Worm (Caenorhabditis elegans) whole organism, late embryonic: Measurements from ENCODE around the gene R148.5.

Experiments used
- C08G9.2 ChIP-seq: sonication (generic microtip); optimal IDR thresholded peaks from 2 replicates; lab custom pipeline; 2016; ENCODE audit warnings: mild to moderate bottlenecking, missing genetic modification characterization, moderate library complexity, missing compliant biosample characterization
- ahr-1 ChIP-seq: sonication (generic microtip); optimal IDR thresholded peaks from 2 replicates; lab custom pipeline; 2016; ENCODE audit warnings: missing genetic modification characterization, missing compliant biosample characterization
- ama-1 ChIP-seq: fragments of 150-350 bp; optimal IDR thresholded peaks from 2 replicates; lab custom pipeline; 2014
- ceh-22 ChIP-seq: sonication (generic microtip); optimal IDR thresholded peaks from 2 replicates; lab custom pipeline; 2017; ENCODE audit warnings: missing biosample characterization, missing genetic modification characterization
- ceh-31 ChIP-seq: sonication (generic microtip); optimal IDR thresholded peaks from 2 replicates; lab custom pipeline; 2016; ENCODE audit warnings: missing genetic modification characterization, missing compliant biosample characterization
- ceh-34 ChIP-seq: sonication (generic microtip); optimal IDR thresholded peaks from 2 replicates; lab custom pipeline; 2016; ENCODE audit warnings: mild to moderate bottlenecking, missing genetic modification characterization, missing compliant biosample characterization
- ceh-48 ChIP-seq: sonication (generic microtip); optimal IDR thresholded peaks from 2 replicates; lab custom pipeline; 2016; ENCODE audit warnings: missing genetic modification characterization, inconsistent platforms, missing compliant biosample characterization
- ceh-6 ChIP-seq: fragments of 200-800 bp; sonication (Bioruptor generic); optimal IDR thresholded peaks from 2 replicates; lab custom pipeline; 2018; ENCODE audit warnings: mild to moderate bottlenecking, missing genetic modification characterization, missing compliant biosample characterization
- dmd-4 ChIP-seq: sonication (generic microtip); optimal IDR thresholded peaks from 2 replicates; lab custom pipeline; 2016; ENCODE audit warnings: borderline replicate concordance, missing genetic modification characterization, missing compliant biosample characterization
- elt-4 ChIP-seq: sonication (generic microtip); optimal IDR thresholded peaks from 2 replicates; lab custom pipeline; 2016; ENCODE audit warnings: missing genetic modification characterization, missing compliant biosample characterization
- eyg-1 ChIP-seq: sonication (generic microtip); optimal IDR thresholded peaks from 2 replicates; lab custom pipeline; 2016; ENCODE audit warnings: missing genotype, missing genetic modification characterization, missing compliant biosample characterization
- fkh-10 ChIP-seq: fragments of 150-350 bp; optimal IDR thresholded peaks from 2 replicates; lab custom pipeline; 2014; ENCODE audit warnings: missing biosample characterization, missing genetic modification reagents, missing genetic modification characterization
- gmeb-2 ChIP-seq: sonication (generic microtip); optimal IDR thresholded peaks from 2 replicates; lab custom pipeline; 2016; ENCODE audit warnings: missing genetic modification characterization, inconsistent platforms, missing compliant biosample characterization
- hlh-15 ChIP-seq: sonication (generic microtip); optimal IDR thresholded peaks from 2 replicates; lab custom pipeline; 2016; ENCODE audit warnings: missing genetic modification characterization, missing compliant biosample characterization
- hlh-30 ChIP-seq: sonication (generic microtip); optimal IDR thresholded peaks from 2 replicates; lab custom pipeline; 2017; ENCODE audit warnings: antibody characterized with exemption, missing genetic modification characterization, missing compliant biosample characterization; ENCODE audit not compliant: insufficient read depth
- lin-11 ChIP-seq: fragments of 200-800 bp; sonication (Bioruptor generic); optimal IDR thresholded peaks from 2 replicates; lab custom pipeline; 2018; ENCODE audit warnings: mild to moderate bottlenecking, missing genetic modification characterization, missing compliant biosample characterization
- nfya-1 ChIP-seq: sonication (generic microtip); optimal IDR thresholded peaks from 2 replicates; lab custom pipeline; 2017; ENCODE audit warnings: missing genetic modification characterization, mild to moderate bottlenecking, missing compliant biosample characterization, antibody characterized with exemption, moderate library complexity
- nhr-232 ChIP-seq: sonication (generic microtip); optimal IDR thresholded peaks from 2 replicates; lab custom pipeline; 2016; ENCODE audit warnings: missing genetic modification characterization, missing compliant biosample characterization
- pag-3 ChIP-seq: sonication (generic microtip); optimal IDR thresholded peaks from 2 replicates; lab custom pipeline; 2016; ENCODE audit warnings: missing compliant biosample characterization, missing genetic modification characterization, borderline replicate concordance
- pat-9 ChIP-seq: fragments of 200-800 bp; sonication (Bioruptor generic); optimal IDR thresholded peaks from 2 replicates; lab custom pipeline; 2018; ENCODE audit warnings: mild to moderate bottlenecking, missing genetic modification characterization, moderate library complexity, missing compliant biosample characterization
- pax-1 ChIP-seq: fragments of 150-350 bp; optimal IDR thresholded peaks from 2 replicates; lab custom pipeline; 2014; ENCODE audit warnings: missing biosample characterization, missing genetic modification characterization
- pros-1 ChIP-seq: fragments of 150-350 bp; optimal IDR thresholded peaks from 2 replicates; lab custom pipeline; 2014; ENCODE audit warnings: missing biosample characterization, missing genetic modification reagents, missing genetic modification characterization
- sox-4 ChIP-seq: sonication (generic microtip); optimal IDR thresholded peaks from 2 replicates; lab custom pipeline; 2017; ENCODE audit warnings: mild to moderate bottlenecking, missing genetic modification characterization, inconsistent platforms, missing compliant biosample characterization
- tbx-2 ChIP-seq: sonication (generic microtip); optimal IDR thresholded peaks from 2 replicates; lab custom pipeline; 2016; ENCODE audit warnings: missing genetic modification characterization, missing compliant biosample characterization
- unc-42 ChIP-seq: sonication (generic microtip); optimal IDR thresholded peaks from 2 replicates; lab custom pipeline; 2016; ENCODE audit warnings: missing genotype, missing genetic modification characterization, missing compliant biosample characterization

Gene R148.5

ce11 chrIII:3219050-3219449 is 53.6 kb downstream of the R148.5 start, which contains the start of gene frm-8:
frm-8 (minus strand) TSS chrIII:3219150.
- TF ChIP-seq ahr-1 (tag; lab: Kevin White, UChicago) (no peak), ceh-22 (tag; lab: Kevin White, UChicago) (no peak), pag-3 (tag; lab: Kevin White, UChicago) (no peak), ama-1 (lab: Kevin White, UChicago) (no peak), ceh-48 (tag; lab: Kevin White, UChicago) (no peak), dmd-4 (tag; lab: Kevin White, UChicago) (no peak), fkh-10 (GFP tag; lab: Kevin White, UChicago) (no peak), pax-1 (tag; lab: Kevin White, UChicago) (no peak), hlh-15 (tag; lab: Kevin White, UChicago) (no peak), pros-1 (tag; lab: Kevin White, UChicago) (no peak), ceh-6 (no peak), hlh-30 (tag; lab: Kevin White, UChicago) (no peak), ceh-34 (tag; lab: Kevin White, UChicago) (no peak), sox-4 (no peak), lin-11 (tag; lab: Kevin White, UChicago) (no peak), nhr-232 (no peak), eyg-1 (tag; lab: Kevin White, UChicago) (no peak), C08G9.2 (tag; lab: Kevin White, UChicago) (no peak), gmeb-2 (tag; lab: Kevin White, UChicago) (no peak), pat-9 (tag; lab: Kevin White, UChicago) (no peak)
- TF ChIP-seq, all 69 proteins: peak for 0

ce11 chrIII:3220287-3220686 is 54.8 kb downstream of the R148.5 start:
- TF ChIP-seq nfya-1 (peak; percentile 59), ceh-48 (tag; lab: Kevin White, UChicago) (no peak), tbx-2 (tag; lab: Kevin White, UChicago) (peak; percentile 4), ceh-31 (tag; lab: Kevin White, UChicago) (peak; percentile 75), elt-4 (tag; lab: Kevin White, UChicago) (no peak), unc-42 (tag; lab: Kevin White, UChicago) (peak; percentile 62)
